Fruit fly (Drosophila melanogaster): ENCODE measurements around the gene Reck.

- TF ChIP-seq CG3032 (tag; optimal IDR thresholded peaks at IDR 0.05) (no peak), CG6276 (GFP tag; optimal IDR thresholded peaks at IDR 0.05) (no peak), CG6808 (GFP tag; optimal IDR thresholded peaks at IDR 0.05) (no peak), Smox (GFP tag; optimal IDR thresholded peaks at IDR 0.05) (no peak), CG7368 (GFP tag; optimal IDR thresholded peaks at IDR 0.05) (no peak), net (GFP tag; optimal IDR thresholded peaks at IDR 0.05) (no peak), fd59A (GFP tag; optimal IDR thresholded peaks at IDR 0.05) (no peak)
Observed at dm6 chr3L:14979332-14979731, 34.5 kb downstream of the Reck start, which contains the start of gene CG3349.

Data from whole organism, prepupa.